Worm (Caenorhabditis elegans): ENCODE data around the gene nid-1.

DNA sequence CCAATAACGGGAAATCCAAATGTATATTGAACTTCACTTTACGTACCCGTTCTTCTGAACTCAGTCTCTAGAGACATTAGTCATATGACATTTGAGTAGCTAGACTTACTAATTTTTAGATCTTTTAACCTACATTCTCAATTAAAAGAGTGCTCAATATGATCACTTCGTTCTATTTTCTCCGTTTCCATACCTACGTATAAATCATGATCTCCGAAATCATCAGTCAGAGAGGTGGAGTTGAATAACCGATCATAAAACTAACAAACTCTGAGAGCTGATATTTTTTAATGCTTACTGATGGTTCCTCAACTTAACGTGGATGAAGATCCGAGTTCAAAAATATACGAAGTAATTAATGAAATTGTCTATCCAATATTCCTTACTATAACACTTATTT is 54.2 kb downstream of the nid-1 start, which contains the start of gene srd-35:
- TF ChIP-seq zag-1 (tag; optimal IDR thresholded peaks at IDR 0.05): no peak
- no peak for TF ChIP-seq mml-1 (tag; optimal IDR thresholded peaks at IDR 0.05)
- no peak for TF ChIP-seq tbx-2 (tag; optimal IDR thresholded peaks at IDR 0.05)
- TF ChIP-seq elt-1 (tag; optimal IDR thresholded peaks at IDR 0.05): no peak
- TF ChIP-seq nhr-76 (tag; optimal IDR thresholded peaks at IDR 0.05): no peak
- no peak for TF ChIP-seq pha-4 (tag; optimal IDR thresholded peaks at IDR 0.05)
- TF ChIP-seq ztf-11 (tag; optimal IDR thresholded peaks at IDR 0.05): no peak
- TF ChIP-seq nhr-12 (tag; optimal IDR thresholded peaks at IDR 0.05): no peak
- no peak for TF ChIP-seq nhr-11 (tag; optimal IDR thresholded peaks at IDR 0.05)
- no peak for TF ChIP-seq ama-1 (optimal IDR thresholded peaks at IDR 0.05)
- TF ChIP-seq unc-39 (tag; optimal IDR thresholded peaks at IDR 0.05): no peak
- no peak for TF ChIP-seq daf-12 (tag; optimal IDR thresholded peaks at IDR 0.05)
- TF ChIP-seq nhr-25 (tag; optimal IDR thresholded peaks at IDR 0.05): no peak
- no peak for TF ChIP-seq nfya-1 (tag; optimal IDR thresholded peaks at IDR 0.05; ENCODE audit: insufficient read depth)
